Worm (Caenorhabditis elegans) whole organism, young adult: Measurements from ENCODE around the gene F52F10.2.
"Not testable (repeated sequence)": the region's sequence is repeated elsewhere in the genome, so short reads cannot be mapped to it uniquely, and the experiment has no call there.

Experiments used
- B0261.1 ChIP-seq: sonication (generic microtip); optimal IDR thresholded peaks from 2 replicates; lab custom pipeline; 2016; ENCODE audit warnings: mild to moderate bottlenecking, missing genetic modification characterization, moderate library complexity, missing compliant biosample characterization
- C17E4.6 ChIP-seq: fragments of 200-800 bp; sonication (Bioruptor generic); IDR thresholded peaks from 2 replicates; pipeline ENCODE4 v1.3.6; 2022; ENCODE audit warnings: missing genetic modification reagents, missing genetic modification characterization, missing compliant biosample characterization
- F23B12.7 ChIP-seq: sonication (generic microtip); optimal IDR thresholded peaks from 2 replicates; lab custom pipeline; 2017; ENCODE audit warnings: missing genetic modification characterization, mild to moderate bottlenecking, missing compliant biosample characterization, antibody characterized with exemption, moderate library complexity; ENCODE audit not compliant: insufficient read depth
- F39B2.1 ChIP-seq: fragments of 200-800 bp; sonication (Bioruptor generic); IDR thresholded peaks from 2 replicates; pipeline ENCODE4 v1.3.6; 2022; ENCODE audit warnings: missing genetic modification reagents, missing genetic modification characterization, missing compliant biosample characterization
- F49E8.2 ChIP-seq: sonication (generic microtip); optimal IDR thresholded peaks from 3 replicates; lab custom pipeline; 2017; ENCODE audit warnings: missing genetic modification characterization, mild to moderate bottlenecking, missing compliant biosample characterization, antibody characterized with exemption, moderate library complexity; ENCODE audit not compliant: insufficient read depth
- T07F8.4 ChIP-seq: sonication (generic microtip); optimal IDR thresholded peaks from 2 replicates; lab custom pipeline; 2016; ENCODE audit warnings: mild to moderate bottlenecking, missing genetic modification characterization, moderate library complexity, missing compliant biosample characterization
- Y67H2A.10 ChIP-seq: fragments of 200-800 bp; sonication (Bioruptor generic); conservative IDR thresholded peaks from 2 replicates; pipeline ENCODE4 v1.3.6; 2022; ENCODE audit warnings: missing genetic modification reagents, missing genetic modification characterization, missing compliant biosample characterization
- aptf-3 ChIP-seq: fragments of 200-800 bp; sonication (Bioruptor generic); IDR thresholded peaks from 2 replicates; pipeline ENCODE4 v1.3.6; 2022; ENCODE audit warnings: missing genetic modification characterization, missing compliant biosample characterization
- athp-1 ChIP-seq: sonication (generic microtip); optimal IDR thresholded peaks from 2 replicates; lab custom pipeline; 2017; ENCODE audit warnings: mild to moderate bottlenecking, missing genetic modification characterization, missing compliant biosample characterization
- attf-3 ChIP-seq: fragments of 200-800 bp; sonication (Bioruptor generic); conservative IDR thresholded peaks from 2 replicates; pipeline ENCODE4 v1.3.6; 2022; ENCODE audit warnings: missing genetic modification reagents, missing genetic modification characterization, missing compliant biosample characterization
- attf-6 ChIP-seq: fragments of 200-800 bp; sonication (Bioruptor generic); IDR thresholded peaks from 2 replicates; pipeline ENCODE4 v1.3.6; 2022; ENCODE audit warnings: missing genetic modification reagents, missing genetic modification characterization, missing compliant biosample characterization
- bed-2 ChIP-seq: fragments of 200-800 bp; sonication (Bioruptor generic); IDR thresholded peaks from 2 replicates; pipeline ENCODE4 v1.3.6; 2022; ENCODE audit warnings: missing genetic modification reagents, missing genetic modification characterization, missing compliant biosample characterization
- cebp-2 ChIP-seq: fragments of 200-800 bp; sonication (Bioruptor generic); IDR thresholded peaks from 2 replicates; pipeline ENCODE4 v1.3.6; 2022; ENCODE audit warnings: missing genetic modification characterization, missing compliant biosample characterization
- ceh-40 ChIP-seq: fragments of 200-800 bp; sonication (Bioruptor generic); IDR thresholded peaks from 2 replicates; pipeline ENCODE4 v1.3.6; 2022; ENCODE audit warnings: missing genetic modification characterization, missing compliant biosample characterization
- ceh-58 ChIP-seq: fragments of 200-800 bp; sonication (Bioruptor generic); IDR thresholded peaks from 2 replicates; pipeline ENCODE4 v1.3.6; 2022; ENCODE audit warnings: missing genetic modification characterization, missing compliant biosample characterization
- ceh-91 ChIP-seq: fragments of 200-800 bp; sonication (Bioruptor generic); IDR thresholded peaks from 2 replicates; pipeline ENCODE4 v1.3.6; 2022; ENCODE audit warnings: missing genetic modification reagents, missing genetic modification characterization, missing compliant biosample characterization
- egl-44 ChIP-seq: fragments of 200-800 bp; sonication (Bioruptor generic); IDR thresholded peaks from 2 replicates; pipeline ENCODE4 v1.3.6; 2022; ENCODE audit warnings: missing genetic modification reagents, missing genetic modification characterization, missing compliant biosample characterization
- hmg-1.2 ChIP-seq: fragments of 200-800 bp; sonication (Bioruptor generic); IDR thresholded peaks from 2 replicates; pipeline ENCODE4 v1.3.6; 2022; ENCODE audit warnings: missing genetic modification reagents, missing genetic modification characterization, missing compliant biosample characterization
- hmg-20 ChIP-seq: fragments of 200-800 bp; sonication (Bioruptor generic); IDR thresholded peaks from 2 replicates; pipeline ENCODE4 v1.3.6; 2022; ENCODE audit warnings: missing genetic modification reagents, missing genetic modification characterization, missing compliant biosample characterization
- let-607 ChIP-seq, 2 experiments: fragments of 200-800 bp in 1 of 2; sonication (Bioruptor generic) in 1 of 2; sonication (generic microtip) in 1 of 2; optimal IDR thresholded peaks; 2 replicates each; lab custom pipeline; 2016 to 2018; ENCODE audit warnings: mild to moderate bottlenecking in 2 of 2, missing compliant biosample characterization in 2 of 2, missing genetic modification characterization in 2 of 2, moderate library complexity in 2 of 2, missing genotype in 1 of 2
- lin-35 ChIP-seq, 3 experiments: fragments of 150-350 bp in 2 of 3; sonication (generic microtip) in 1 of 3; optimal IDR thresholded peaks; 2 replicates each; lab custom pipeline; 2014 to 2018; ENCODE audit warnings: missing biosample characterization in 3 of 3, missing genetic modification characterization in 3 of 3, missing genetic modification reagents in 3 of 3
- lir-1 ChIP-seq: fragments of 200-800 bp; sonication (Bioruptor generic); conservative IDR thresholded peaks from 2 replicates; pipeline ENCODE4 v1.3.6; 2022; ENCODE audit warnings: missing genetic modification reagents, missing genetic modification characterization, missing compliant biosample characterization
- nhr-120 ChIP-seq: fragments of 200-800 bp; sonication (Bioruptor generic); IDR thresholded peaks from 2 replicates; pipeline ENCODE4 v1.3.6; 2022; ENCODE audit warnings: missing genetic modification characterization, missing compliant biosample characterization
- pbrm-1 ChIP-seq: fragments of 200-800 bp; sonication (Bioruptor generic); IDR thresholded peaks from 2 replicates; pipeline ENCODE4 v1.3.6; 2022; ENCODE audit warnings: missing genetic modification reagents, missing genetic modification characterization, missing compliant biosample characterization
- rcor-1 ChIP-seq: fragments of 200-800 bp; sonication (Bioruptor generic); IDR thresholded peaks from 2 replicates; pipeline ENCODE4 v1.3.6; 2022; ENCODE audit warnings: missing genetic modification reagents, missing genetic modification characterization, missing compliant biosample characterization
- rec-8 ChIP-seq, 2 experiments: sonication (generic microtip); optimal IDR thresholded peaks; 2 replicates each; lab custom pipeline; 2016; ENCODE audit warnings: mild to moderate bottlenecking in 2 of 2, missing genetic modification characterization in 2 of 2, missing genetic modification reagents in 2 of 2, missing genotype in 2 of 2, missing biosample characterization in 1 of 2, missing compliant biosample characterization in 1 of 2, moderate library complexity in 1 of 2
- repo-1 ChIP-seq: sonication (generic microtip); optimal IDR thresholded peaks from 2 replicates; lab custom pipeline; 2017; ENCODE audit warnings: mild to moderate bottlenecking, missing genetic modification characterization, missing compliant biosample characterization
- rpc-1 ChIP-seq, 2 experiments: fragments of 150-350 bp in 1 of 2; sonication (generic microtip) in 1 of 2; optimal IDR thresholded peaks; 2 replicates each; lab custom pipeline; 2014 to 2018; ENCODE audit warnings: missing biosample characterization in 1 of 2, missing genetic modification characterization in 1 of 2, missing genetic modification reagents in 1 of 2, missing genotype in 1 of 2
- snpc-3.4 ChIP-seq: sonication (generic microtip); optimal IDR thresholded peaks from 2 replicates; lab custom pipeline; 2017; ENCODE audit warnings: missing genetic modification characterization, mild to moderate bottlenecking, missing compliant biosample characterization, antibody characterized with exemption, moderate library complexity, missing genotype, missing genetic modification reagents
- somi-1 ChIP-seq: fragments of 200-800 bp; sonication (Bioruptor generic); optimal IDR thresholded peaks from 2 replicates; lab custom pipeline; 2018; ENCODE audit warnings: mild to moderate bottlenecking, missing genetic modification characterization, missing compliant biosample characterization
- tbp1 ChIP-seq: fragments of 200-800 bp; sonication (Bioruptor generic); optimal IDR thresholded peaks from 2 replicates; lab custom pipeline; 2018; ENCODE audit warnings: mild to moderate bottlenecking, missing genetic modification characterization, missing compliant biosample characterization
- xnd-1 ChIP-seq: sonication (generic microtip); optimal IDR thresholded peaks from 2 replicates; lab custom pipeline; 2016; ENCODE audit warnings: missing genotype, missing genetic modification reagents, missing genetic modification characterization, missing compliant biosample characterization
- zfh-2 ChIP-seq: fragments of 200-800 bp; sonication (Bioruptor generic); conservative IDR thresholded peaks from 2 replicates; pipeline ENCODE4 v1.3.6; 2022; ENCODE audit warnings: missing genetic modification reagents, missing genetic modification characterization, missing compliant biosample characterization
- ztf-22 ChIP-seq: fragments of 200-800 bp; sonication (Bioruptor generic); optimal IDR thresholded peaks from 2 replicates; lab custom pipeline; 2018; ENCODE audit warnings: mild to moderate bottlenecking, missing genetic modification characterization, moderate library complexity, missing compliant biosample characterization

Gene F52F10.2

DNA sequence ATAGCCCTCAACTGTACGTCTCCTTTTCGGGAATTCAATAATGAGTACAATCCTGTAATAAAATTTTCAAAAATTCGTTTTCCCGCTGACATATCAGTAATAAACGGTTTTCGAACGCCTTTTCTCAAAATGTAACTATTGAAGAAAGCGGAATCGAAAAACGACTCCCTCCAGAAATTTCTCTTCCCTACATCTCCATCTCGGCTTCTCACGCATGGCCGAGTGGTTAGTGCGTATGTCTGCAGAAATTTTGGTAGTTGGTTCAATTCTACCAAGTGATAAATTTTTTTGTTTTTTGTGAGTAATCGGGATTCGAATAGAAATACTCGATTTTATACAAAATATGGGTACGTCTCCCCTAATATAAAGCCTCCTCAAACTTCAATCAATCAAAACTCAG lies 13.2 kb downstream of the F52F10.2 start:
- TF ChIP-seq pbrm-1 (GFP tag; lab: Robert Waterston, UW) = peak; percentile 36; the same call in 1 of the 2 replicates
- peak; percentile 80; the same call in 1 of the 2 replicates for TF ChIP-seq cebp-2 (GFP tag; lab: Robert Waterston, UW)
- TF ChIP-seq egl-44 = peak; percentile 85
- TF ChIP-seq B0261.1 = peak; percentile 57
- peak; percentile 83 for TF ChIP-seq tbp1 (GFP tag; lab: Kevin White, UChicago)
- peak; percentile 59; the same call in 1 of the 2 replicates for TF ChIP-seq hmg-20 (GFP tag; lab: Robert Waterston, UW)
- 0 out of 2 replicates have a peak, but pooled peaks have one; percentile 85 for TF ChIP-seq nhr-120 (GFP tag; lab: Robert Waterston, UW)
- peak; percentile 67; the same call in 1 of the 2 replicates for TF ChIP-seq rcor-1 (GFP tag; lab: Robert Waterston, UW)
- TF ChIP-seq rpc-1 (optimal IDR thresholded peaks at IDR 0.05; lab: Kevin White, UChicago) = not testable (repeated sequence)
- peak; percentile 49 for TF ChIP-seq rpc-1 (tag; optimal IDR thresholded peaks at IDR 0.05; lab: Kevin White, UChicago)
- TF ChIP-seq attf-6 (GFP tag; lab: Robert Waterston, UW) = peak; percentile 41; the same call in 1 of the 2 replicates
- 0 out of 2 replicates have a peak, but pooled peaks have one; percentile 14 for TF ChIP-seq aptf-3
- TF ChIP-seq ceh-40 (GFP tag; lab: Robert Waterston, UW) = 0 out of 2 replicates have a peak, but pooled peaks have one; percentile 50
- 0 out of 2 replicates have a peak, but pooled peaks have one; percentile 37 for TF ChIP-seq C17E4.6

DNA sequence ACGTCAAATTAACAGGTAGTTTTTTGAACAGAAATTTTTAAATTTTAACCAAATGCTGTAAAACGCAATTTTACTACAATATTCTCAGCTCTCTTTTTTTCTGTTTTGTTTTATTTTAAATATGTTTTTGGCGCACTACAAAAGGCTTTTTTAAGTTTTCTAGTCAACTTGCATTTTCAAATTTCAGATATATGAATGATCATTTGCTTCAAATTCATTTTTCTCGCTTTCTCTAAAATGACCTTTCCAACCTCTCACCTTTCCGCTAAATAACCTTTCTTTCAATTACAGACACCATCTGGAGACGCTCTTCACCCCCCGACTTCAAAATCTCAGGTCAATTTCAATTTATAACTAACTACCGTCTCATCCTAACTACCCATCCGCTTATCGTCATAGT lies 18.8 kb downstream of the F52F10.2 start, which contains the start of gene cdc-25.2:
TSS of gene cdc-25.2 (plus strand) at position 301 of the 400 bp plus-strand sequence.
- no peak for TF ChIP-seq bed-2
- no peak for TF ChIP-seq zfh-2 (GFP tag; lab: Robert Waterston, UW)
- no peak for TF ChIP-seq B0261.1
- no peak for TF ChIP-seq xnd-1 (tag; lab: Kevin White, UChicago)
- TF ChIP-seq lin-35 (GFP tag; optimal IDR thresholded peaks at IDR 0.05; lab: Kevin White, UChicago) = no peak
- TF ChIP-seq aptf-3 = no peak
- no peak for TF ChIP-seq let-607 (tag; optimal IDR thresholded peaks at IDR 0.05; lab: Kevin White, UChicago)
- TF ChIP-seq Y67H2A.10 (GFP tag; lab: Robert Waterston, UW) = no peak
- no peak for TF ChIP-seq F23B12.7 (tag; lab: Kevin White, UChicago)
- TF ChIP-seq somi-1 (GFP tag; lab: Kevin White, UChicago) = no peak
- no peak for TF ChIP-seq ceh-58 (GFP tag; lab: Robert Waterston, UW)
- no peak for TF ChIP-seq F39B2.1 (GFP tag; lab: Robert Waterston, UW)
- no peak for TF ChIP-seq snpc-3.4 (tag; lab: Kevin White, UChicago)
- TF ChIP-seq rec-8 (tag; optimal IDR thresholded peaks at IDR 0.05; lab: Kevin White, UChicago) = no peak

DNA sequence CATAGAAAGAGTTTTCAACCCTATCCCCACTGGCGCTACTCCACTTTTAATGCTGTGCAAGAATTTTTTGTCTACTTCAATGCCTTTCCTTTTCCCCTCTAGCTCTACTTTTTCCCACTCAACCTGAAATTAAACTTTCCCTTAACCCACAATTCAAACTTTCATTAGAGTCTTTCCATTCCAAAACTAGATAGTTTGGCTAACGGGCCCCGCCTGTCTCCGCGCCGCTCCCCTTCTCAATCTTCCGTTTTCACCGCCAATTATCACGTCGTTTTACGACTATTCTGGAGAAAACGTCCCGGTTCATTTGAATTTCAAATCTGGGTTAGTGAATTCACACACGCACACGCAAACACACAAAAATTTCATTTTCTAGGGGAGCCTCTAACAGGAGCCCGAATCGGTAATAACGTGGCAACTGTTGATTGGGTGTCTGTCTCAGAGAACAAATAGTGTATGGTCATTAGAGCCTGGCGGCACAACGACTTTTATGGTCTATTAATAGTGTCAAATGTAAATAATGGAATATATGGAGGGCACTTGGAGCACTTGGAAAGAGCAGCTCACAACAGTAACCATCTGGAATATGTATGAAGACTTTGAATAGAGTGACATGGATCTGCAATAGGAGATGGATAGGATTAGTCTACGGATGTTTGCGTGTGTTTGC lies 21.9 kb downstream of the F52F10.2 start:
- no peak for TF ChIP-seq attf-3
- TF ChIP-seq lir-1 (GFP tag; lab: Robert Waterston, UW) = no peak
- TF ChIP-seq F49E8.2 (tag; lab: Kevin White, UChicago) = no peak
- TF ChIP-seq hmg-1.2 (GFP tag; lab: Robert Waterston, UW) = no peak
- TF ChIP-seq ztf-22 (GFP tag; lab: Kevin White, UChicago) = no peak
- TF ChIP-seq athp-1 (tag; lab: Kevin White, UChicago) = no peak
- TF ChIP-seq lin-35 (GFP tag; optimal IDR thresholded peaks at IDR 0.05; lab: Kevin White, UChicago) = no peak
- TF ChIP-seq ceh-91 (GFP tag; lab: Robert Waterston, UW) = no peak
- TF ChIP-seq repo-1 (tag; lab: Kevin White, UChicago) = no peak
- TF ChIP-seq T07F8.4 (tag; lab: Kevin White, UChicago) = no peak
